Worm (Caenorhabditis elegans) whole organism, L2 larva: ENCODE data around the gene F02H6.7.

Experiments
- C34F6.9 ChIP-seq: fragments of 150-350 bp; optimal IDR thresholded peaks from 2 replicates; lab custom pipeline; 2014; ENCODE audit warnings: missing biosample characterization, missing genetic modification characterization
- F13H6.1 ChIP-seq: sonication (generic microtip); optimal IDR thresholded peaks from 2 replicates; lab custom pipeline; 2016; ENCODE audit warnings: missing genetic modification characterization, missing compliant biosample characterization
- R02D3.7 ChIP-seq: fragments of 150-350 bp; optimal IDR thresholded peaks from 2 replicates; lab custom pipeline; 2014; ENCODE audit warnings: missing biosample characterization, missing genetic modification characterization
- Y55F3AM.14 ChIP-seq: fragments of 200-800 bp; sonication (Bioruptor generic); optimal IDR thresholded peaks from 2 replicates; lab custom pipeline; 2018; ENCODE audit warnings: mild to moderate bottlenecking, missing genetic modification characterization, missing compliant biosample characterization
- ZK546.5 ChIP-seq: sonication (generic microtip); optimal IDR thresholded peaks from 2 replicates; lab custom pipeline; 2017; ENCODE audit warnings: missing biosample characterization, missing genetic modification characterization
- alr-1 ChIP-seq: fragments of 150-350 bp; optimal IDR thresholded peaks from 2 replicates; lab custom pipeline; 2014; ENCODE audit warnings: missing biosample characterization, missing genetic modification characterization
- aly-2 ChIP-seq: fragments of 150-350 bp; optimal IDR thresholded peaks from 2 replicates; lab custom pipeline; 2014; ENCODE audit warnings: missing biosample characterization, missing genetic modification characterization
- ama-1 ChIP-seq: fragments of 150-350 bp; optimal IDR thresholded peaks from 2 replicates; lab custom pipeline; 2018; ENCODE audit warnings: inconsistent platforms
- blmp-1 ChIP-seq: sonication (generic microtip); optimal IDR thresholded peaks from 2 replicates; lab custom pipeline; 2017; ENCODE audit warnings: missing genetic modification characterization, mild to moderate bottlenecking, missing compliant biosample characterization, antibody characterized with exemption, moderate library complexity; ENCODE audit not compliant: insufficient read depth
- ceh-16 ChIP-seq: fragments of 150-350 bp; optimal IDR thresholded peaks from 2 replicates; lab custom pipeline; 2014; ENCODE audit warnings: missing biosample characterization, missing genetic modification characterization
- ceh-82 ChIP-seq: fragments of 150-350 bp; optimal IDR thresholded peaks from 2 replicates; lab custom pipeline; 2014; ENCODE audit warnings: missing biosample characterization, missing genetic modification characterization
- crh-2 ChIP-seq: sonication (generic microtip); optimal IDR thresholded peaks from 2 replicates; lab custom pipeline; 2017; ENCODE audit warnings: missing biosample characterization, missing genetic modification characterization
- dmd-4 ChIP-seq: sonication (generic microtip); optimal IDR thresholded peaks from 2 replicates; lab custom pipeline; 2017; ENCODE audit warnings: missing biosample characterization, missing genetic modification characterization
- egl-27 ChIP-seq: sonication (generic microtip); optimal IDR thresholded peaks from 3 replicates; lab custom pipeline; 2017; ENCODE audit warnings: missing biosample characterization, missing genetic modification reagents, missing genetic modification characterization
- elt-1 ChIP-seq: fragments of 150-350 bp; optimal IDR thresholded peaks from 2 replicates; lab custom pipeline; 2014; ENCODE audit warnings: missing biosample characterization, missing genetic modification characterization
- elt-3 ChIP-seq: sonication (generic microtip); optimal IDR thresholded peaks from 2 replicates; lab custom pipeline; 2017; ENCODE audit warnings: missing biosample characterization, missing genetic modification characterization
- fos-1 ChIP-seq: fragments of 150-350 bp; optimal IDR thresholded peaks from 2 replicates; lab custom pipeline; 2014; ENCODE audit warnings: missing biosample characterization, missing genetic modification characterization
- gmeb-1 ChIP-seq: fragments of 150-350 bp; optimal IDR thresholded peaks from 2 replicates; lab custom pipeline; 2014; ENCODE audit warnings: missing biosample characterization, missing genetic modification characterization
- lin-11 ChIP-seq: fragments of 150-350 bp; sonication (generic microtip); optimal IDR thresholded peaks from 2 replicates; lab custom pipeline; 2014; ENCODE audit warnings: missing biosample characterization, missing genetic modification characterization, inconsistent platforms, mixed read lengths
- lin-13 ChIP-seq: fragments of 150-350 bp; optimal IDR thresholded peaks from 2 replicates; lab custom pipeline; 2014; ENCODE audit warnings: missing biosample characterization, missing genetic modification reagents, missing genetic modification characterization
- lin-39 ChIP-seq: fragments of 150-350 bp; optimal IDR thresholded peaks from 2 replicates; lab custom pipeline; 2014; ENCODE audit warnings: missing biosample characterization, missing genetic modification reagents, missing genetic modification characterization
- lsy-2 ChIP-seq, 2 experiments: fragments of 150-350 bp in 1 of 2; sonication (generic microtip) in 1 of 2; optimal IDR thresholded peaks; 2 replicates each; lab custom pipeline; 2014 to 2017; ENCODE audit warnings: missing biosample characterization in 2 of 2, missing genetic modification characterization in 2 of 2
- mab-5 ChIP-seq: fragments of 150-350 bp; optimal IDR thresholded peaks from 2 replicates; lab custom pipeline; 2014; ENCODE audit warnings: missing biosample characterization, missing genetic modification characterization
- mbf-1 ChIP-seq: sonication (generic microtip); optimal IDR thresholded peaks from 2 replicates; lab custom pipeline; 2017; ENCODE audit warnings: missing biosample characterization, missing genetic modification characterization
- mdl-1 ChIP-seq, 2 experiments: fragments of 150-350 bp in 1 of 2; sonication (generic microtip) in 1 of 2; optimal IDR thresholded peaks; 2 replicates each; lab custom pipeline; 2017; ENCODE audit warnings: missing biosample characterization in 2 of 2, missing genetic modification characterization in 2 of 2
- nhr-10 ChIP-seq: sonication (generic microtip); optimal IDR thresholded peaks from 2 replicates; lab custom pipeline; 2017; ENCODE audit warnings: missing biosample characterization, missing genetic modification characterization
- nhr-11 ChIP-seq: fragments of 150-350 bp; optimal IDR thresholded peaks from 2 replicates; lab custom pipeline; 2014; ENCODE audit warnings: missing biosample characterization, missing genetic modification characterization
- nhr-12 ChIP-seq: fragments of 150-350 bp; optimal IDR thresholded peaks from 2 replicates; lab custom pipeline; 2014; ENCODE audit warnings: missing biosample characterization, missing genetic modification characterization
- nhr-129 ChIP-seq: fragments of 150-350 bp; optimal IDR thresholded peaks from 2 replicates; lab custom pipeline; 2014; ENCODE audit warnings: missing biosample characterization, missing genetic modification characterization
- nhr-21 ChIP-seq: fragments of 150-350 bp; optimal IDR thresholded peaks from 2 replicates; lab custom pipeline; 2014; ENCODE audit warnings: missing biosample characterization, missing genetic modification characterization
- nhr-23 ChIP-seq: fragments of 150-350 bp; optimal IDR thresholded peaks from 2 replicates; lab custom pipeline; 2014; ENCODE audit warnings: missing biosample characterization, missing genetic modification reagents, missing genetic modification characterization
- nhr-237 ChIP-seq: fragments of 150-350 bp; optimal IDR thresholded peaks from 2 replicates; lab custom pipeline; 2014; ENCODE audit warnings: missing biosample characterization, missing genetic modification characterization
- nhr-25 ChIP-seq: fragments of 150-350 bp; sonication (generic microtip); optimal IDR thresholded peaks from 3 replicates; lab custom pipeline; 2014; ENCODE audit warnings: missing biosample characterization, missing genetic modification characterization
- nhr-6 ChIP-seq: fragments of 150-350 bp; optimal IDR thresholded peaks from 2 replicates; lab custom pipeline; 2014; ENCODE audit warnings: missing biosample characterization, missing genetic modification characterization
- nhr-77 ChIP-seq: fragments of 150-350 bp; optimal IDR thresholded peaks from 2 replicates; lab custom pipeline; 2014; ENCODE audit warnings: missing biosample characterization, missing genetic modification characterization
- peb-1 ChIP-seq: fragments of 150-350 bp; optimal IDR thresholded peaks from 2 replicates; lab custom pipeline; 2014; ENCODE audit warnings: missing biosample characterization, missing genetic modification characterization
- sem-4 ChIP-seq: fragments of 150-350 bp; optimal IDR thresholded peaks from 2 replicates; lab custom pipeline; 2014; ENCODE audit warnings: missing biosample characterization, missing genetic modification reagents, missing genetic modification characterization
- skn-1 ChIP-seq: sonication (generic microtip); optimal IDR thresholded peaks from 2 replicates; lab custom pipeline; 2017; ENCODE audit warnings: missing biosample characterization, missing genetic modification characterization
- sma-3 ChIP-seq: sonication (generic microtip); optimal IDR thresholded peaks from 2 replicates; lab custom pipeline; 2016; ENCODE audit warnings: missing genetic modification reagents, missing genetic modification characterization, missing compliant biosample characterization
- sma-9 ChIP-seq, 2 experiments: fragments of 150-350 bp in 1 of 2; sonication (generic microtip) in 1 of 2; optimal IDR thresholded peaks; 2 replicates each; lab custom pipeline; 2014 to 2016; ENCODE audit warnings: missing genetic modification characterization in 2 of 2, mild to moderate bottlenecking in 1 of 2, missing biosample characterization in 1 of 2, missing compliant biosample characterization in 1 of 2, missing genetic modification reagents in 1 of 2, moderate library complexity in 1 of 2
- snpc-4 ChIP-seq: fragments of 150-350 bp; optimal IDR thresholded peaks from 2 replicates; lab custom pipeline; 2014; ENCODE audit warnings: missing biosample characterization, missing genetic modification characterization
- unc-39 ChIP-seq: fragments of 150-350 bp; optimal IDR thresholded peaks from 2 replicates; lab custom pipeline; 2014; ENCODE audit warnings: missing biosample characterization, missing genetic modification characterization
- unc-55 ChIP-seq: fragments of 150-350 bp; sonication (generic microtip); optimal IDR thresholded peaks from 3 replicates; lab custom pipeline; 2014; ENCODE audit warnings: missing biosample characterization, missing genetic modification reagents, missing genetic modification characterization
- unc-62 ChIP-seq: fragments of 150-350 bp; optimal IDR thresholded peaks from 2 replicates; lab custom pipeline; 2014; ENCODE audit warnings: missing biosample characterization, missing genetic modification reagents, missing genetic modification characterization
- zag-1 ChIP-seq: fragments of 150-350 bp; optimal IDR thresholded peaks from 2 replicates; lab custom pipeline; 2014; ENCODE audit warnings: missing biosample characterization, missing genetic modification characterization
- ztf-1 ChIP-seq: fragments of 200-800 bp; sonication (Bioruptor generic); conservative IDR thresholded peaks from 2 replicates; pipeline ENCODE4 v1.3.6; 2022; ENCODE audit warnings: missing genetic modification characterization, missing compliant biosample characterization
- ztf-11 ChIP-seq: sonication (generic microtip); optimal IDR thresholded peaks from 2 replicates; lab custom pipeline; 2017; ENCODE audit warnings: missing biosample characterization, missing genetic modification characterization
- ztf-4 ChIP-seq: fragments of 150-350 bp; optimal IDR thresholded peaks from 2 replicates; lab custom pipeline; 2014; ENCODE audit warnings: missing biosample characterization, missing genetic modification characterization

The F02H6.7 gene

DNA sequence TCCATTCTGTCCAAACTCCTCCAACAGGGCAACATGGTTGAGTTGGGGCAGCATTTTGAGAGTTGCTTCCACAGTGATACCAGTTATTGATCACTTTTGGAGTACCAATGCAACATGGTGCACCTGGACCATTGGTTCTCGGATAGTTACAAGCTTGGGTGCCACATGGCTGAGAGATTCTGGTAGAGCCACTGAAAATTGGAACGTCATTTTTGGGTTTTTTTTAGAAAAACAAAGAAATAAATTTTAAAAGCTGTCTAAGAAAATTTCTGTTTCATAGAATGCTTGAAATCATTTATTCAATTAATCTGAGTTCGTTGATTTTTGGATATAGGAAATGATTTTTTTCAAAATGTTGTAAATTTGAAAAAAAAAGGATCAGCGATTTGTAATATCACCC lies 831 bp downstream of the F02H6.7 start:
- TF ChIP-seq unc-62 (GFP tag; lab: Kevin White, UChicago) = no peak
- TF ChIP-seq mab-5 = no peak
- no peak for TF ChIP-seq nhr-11
- no peak for TF ChIP-seq elt-3 (tag; lab: Kevin White, UChicago)

DNA sequence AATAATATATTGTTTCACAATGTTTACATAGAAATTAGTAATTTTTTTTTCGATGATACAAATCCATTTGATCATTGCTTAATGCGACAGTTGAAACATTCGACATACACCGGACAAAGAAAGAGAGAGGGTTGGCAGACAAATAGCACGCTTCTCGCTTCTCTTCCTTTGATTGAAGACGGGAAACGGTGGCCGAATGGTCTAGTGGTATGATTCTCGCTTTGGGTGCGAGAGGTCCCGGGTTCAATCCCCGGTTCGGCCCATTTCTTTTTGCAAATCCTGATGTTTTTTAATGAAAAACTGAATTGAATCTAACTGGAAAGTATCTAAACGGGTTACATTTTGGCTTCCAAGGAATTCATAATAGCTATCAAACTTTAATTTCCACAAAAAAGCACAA lies 3.1 kb downstream of the F02H6.7 start:
- TF ChIP-seq nhr-237 (tag; lab: Kevin White, UChicago) (no peak), alr-1 (no peak), sma-9 (GFP tag; optimal IDR thresholded peaks at IDR 0.05; lab: Kevin White, UChicago) (peak; percentile 32), sma-9 (tag; optimal IDR thresholded peaks at IDR 0.05; lab: Kevin White, UChicago) (no peak), C34F6.9 (tag; lab: Kevin White, UChicago) (no peak), ztf-4 (tag; lab: Kevin White, UChicago) (no peak), ama-1 (no peak), lin-39 (tag; lab: Kevin White, UChicago) (no peak), snpc-4 (tag; lab: Kevin White, UChicago) (peak; percentile 24), unc-62 (GFP tag; lab: Kevin White, UChicago) (no peak), peb-1 (tag; lab: Kevin White, UChicago) (no peak), mab-5 (no peak), ZK546.5 (tag; lab: Kevin White, UChicago) (no peak), zag-1 (tag; lab: Kevin White, UChicago) (no peak), nhr-21 (tag; lab: Kevin White, UChicago) (no peak), unc-39 (no peak), nhr-6 (tag; lab: Kevin White, UChicago) (no peak), lin-13 (GFP tag; lab: Kevin White, UChicago) (peak; percentile 28), unc-55 (GFP tag; lab: Kevin White, UChicago) (peak; percentile 43), nhr-12 (tag; lab: Kevin White, UChicago) (no peak), aly-2 (tag; lab: Kevin White, UChicago) (no peak), ztf-11 (no peak), lsy-2 (tag; optimal IDR thresholded peaks at IDR 0.05; lab: Kevin White, UChicago) (no peak), lin-11 (tag; lab: Kevin White, UChicago) (peak; percentile 2), fos-1 (tag; lab: Kevin White, UChicago) (no peak), crh-2 (peak; percentile 24), ztf-1 (GFP tag; lab: Robert Waterston, UW) (no peak), nhr-129 (peak; percentile 85), elt-3 (tag; lab: Kevin White, UChicago) (no peak), mdl-1 (tag; optimal IDR thresholded peaks at IDR 0.05; lab: Kevin White, UChicago) (no peak), R02D3.7 (no peak), gmeb-1 (tag; lab: Kevin White, UChicago) (peak; percentile 21), dmd-4 (tag; lab: Kevin White, UChicago) (no peak), egl-27 (tag; lab: Kevin White, UChicago) (no peak), skn-1 (tag; lab: Kevin White, UChicago) (no peak), nhr-23 (tag; lab: Kevin White, UChicago) (no peak), F13H6.1 (tag; lab: Kevin White, UChicago) (peak; percentile 23), blmp-1 (tag; lab: Kevin White, UChicago) (no peak), sma-3 (peak; percentile 43), mbf-1 (tag; lab: Kevin White, UChicago) (no peak), elt-1 (tag; lab: Kevin White, UChicago) (no peak), ceh-16 (tag; lab: Kevin White, UChicago) (no peak), sem-4 (no peak), nhr-10 (tag; lab: Kevin White, UChicago) (no peak), Y55F3AM.14 (GFP tag; lab: Kevin White, UChicago) (no peak), nhr-25 (no peak), nhr-77 (no peak), nhr-11 (no peak), ceh-82 (tag; lab: Kevin White, UChicago) (no peak)
